Worm (Caenorhabditis elegans) whole organism, mixed stage, embryonic: Measurements from ENCODE around the gene clec-162.
A peak's percentile ranks its signal among the peaks of the same experiment; 100 is the strongest.

Experiments
- M03D4.4 ChIP-seq: sonication (generic microtip); optimal IDR thresholded peaks from 2 replicates; lab custom pipeline; 2017; ENCODE audit warnings: mild to moderate bottlenecking, missing genetic modification characterization, missing compliant biosample characterization
- bed-3 ChIP-seq: fragments of 200-800 bp; sonication (Bioruptor generic); optimal IDR thresholded peaks from 3 replicates; lab custom pipeline; 2018; ENCODE audit warnings: mild to moderate bottlenecking, missing genetic modification characterization, moderate library complexity, missing compliant biosample characterization
- blmp-1 ChIP-seq: fragments of 150-350 bp; optimal IDR thresholded peaks from 2 replicates; lab custom pipeline; 2014; ENCODE audit warnings: missing biosample characterization, missing genetic modification characterization
- ceh-39 ChIP-seq: fragments of 150-350 bp; optimal IDR thresholded peaks from 2 replicates; lab custom pipeline; 2014; ENCODE audit warnings: missing biosample characterization, missing genetic modification characterization
- ceh-83 ChIP-seq: fragments of 200-800 bp; sonication (Bioruptor generic); optimal IDR thresholded peaks from 2 replicates; lab custom pipeline; 2018; ENCODE audit warnings: mild to moderate bottlenecking, missing genetic modification characterization, missing compliant biosample characterization
- ces-1 ChIP-seq: fragments of 150-350 bp; optimal IDR thresholded peaks from 2 replicates; lab custom pipeline; 2014; ENCODE audit warnings: missing biosample characterization, missing genetic modification reagents, missing genetic modification characterization
- cnd-1 ChIP-seq: fragments of 200-800 bp; sonication (Bioruptor generic); optimal IDR thresholded peaks from 2 replicates; lab custom pipeline; 2018; ENCODE audit warnings: mild to moderate bottlenecking, missing genetic modification characterization, missing compliant biosample characterization
- drap-1 ChIP-seq: fragments of 200-800 bp; sonication (Bioruptor generic); optimal IDR thresholded peaks from 3 replicates; lab custom pipeline; 2018; ENCODE audit warnings: mild to moderate bottlenecking, missing genetic modification characterization, missing compliant biosample characterization
- elt-1 ChIP-seq: sonication (generic microtip); optimal IDR thresholded peaks from 2 replicates; lab custom pipeline; 2017; ENCODE audit warnings: missing genetic modification characterization, mild to moderate bottlenecking, missing compliant biosample characterization, antibody characterized with exemption, moderate library complexity, borderline replicate concordance; ENCODE audit not compliant: insufficient read depth
- flh-1 ChIP-seq: fragments of 200-800 bp; sonication (Bioruptor generic); optimal IDR thresholded peaks from 2 replicates; lab custom pipeline; 2018; ENCODE audit warnings: mild to moderate bottlenecking, missing genetic modification characterization, moderate library complexity, missing compliant biosample characterization
- ham-2 ChIP-seq: fragments of 200-800 bp; sonication (Bioruptor generic); optimal IDR thresholded peaks from 2 replicates; lab custom pipeline; 2018; ENCODE audit warnings: mild to moderate bottlenecking, missing genetic modification characterization, missing compliant biosample characterization
- hlh-1 ChIP-seq: fragments of 150-350 bp; optimal IDR thresholded peaks from 2 replicates; lab custom pipeline; 2014; ENCODE audit warnings: missing biosample characterization, missing genetic modification reagents, missing genetic modification characterization
- lin-13 ChIP-seq: fragments of 150-350 bp; optimal IDR thresholded peaks from 2 replicates; lab custom pipeline; 2014; ENCODE audit warnings: missing biosample characterization, missing genetic modification characterization
- lin-32 ChIP-seq: fragments of 200-800 bp; sonication (Bioruptor generic); optimal IDR thresholded peaks from 2 replicates; lab custom pipeline; 2018; ENCODE audit warnings: mild to moderate bottlenecking, missing genetic modification characterization, missing compliant biosample characterization
- lsy-2 ChIP-seq: fragments of 150-350 bp; optimal IDR thresholded peaks from 2 replicates; lab custom pipeline; 2014; ENCODE audit warnings: missing biosample characterization, missing genetic modification characterization
- mep-1 ChIP-seq: fragments of 150-350 bp; optimal IDR thresholded peaks from 2 replicates; lab custom pipeline; 2017; ENCODE audit warnings: missing biosample characterization, missing genetic modification reagents, missing genetic modification characterization, inconsistent platforms
- mls-2 ChIP-seq: sonication (generic microtip); optimal IDR thresholded peaks from 2 replicates; lab custom pipeline; 2016; ENCODE audit warnings: mild to moderate bottlenecking, missing genetic modification characterization, moderate library complexity, missing compliant biosample characterization
- nhr-12 ChIP-seq: fragments of 150-350 bp; optimal IDR thresholded peaks from 2 replicates; lab custom pipeline; 2014; ENCODE audit warnings: missing biosample characterization, missing genetic modification characterization
- nhr-2 ChIP-seq: fragments of 150-350 bp; optimal IDR thresholded peaks from 2 replicates; lab custom pipeline; 2014; ENCODE audit warnings: missing biosample characterization, missing genetic modification characterization
- nhr-237 ChIP-seq: fragments of 150-350 bp; optimal IDR thresholded peaks from 2 replicates; lab custom pipeline; 2014; ENCODE audit warnings: missing biosample characterization, missing genetic modification characterization
- nhr-28 ChIP-seq: fragments of 150-350 bp; optimal IDR thresholded peaks from 2 replicates; lab custom pipeline; 2014; ENCODE audit warnings: missing biosample characterization, missing genetic modification characterization
- nhr-76 ChIP-seq: sonication (generic microtip); optimal IDR thresholded peaks from 2 replicates; lab custom pipeline; 2017; ENCODE audit warnings: missing biosample characterization, missing genetic modification characterization
- sem-2 ChIP-seq: fragments of 200-800 bp; sonication (Bioruptor generic); optimal IDR thresholded peaks from 2 replicates; lab custom pipeline; 2018; ENCODE audit warnings: mild to moderate bottlenecking, missing genetic modification characterization, missing compliant biosample characterization
- snpc-4 ChIP-seq: fragments of 150-350 bp; optimal IDR thresholded peaks from 2 replicates; lab custom pipeline; 2014; ENCODE audit warnings: missing biosample characterization, missing genetic modification characterization
- sptf-1 ChIP-seq: sonication (generic microtip); optimal IDR thresholded peaks from 2 replicates; lab custom pipeline; 2017; ENCODE audit warnings: mild to moderate bottlenecking, missing genetic modification characterization, moderate library complexity, missing compliant biosample characterization
- tbx-8 ChIP-seq: fragments of 200-800 bp; sonication (Bioruptor generic); optimal IDR thresholded peaks from 2 replicates; lab custom pipeline; 2018; ENCODE audit warnings: mild to moderate bottlenecking, missing genetic modification characterization, moderate library complexity, missing compliant biosample characterization
- unc-120 ChIP-seq: sonication (generic microtip); optimal IDR thresholded peaks from 2 replicates; lab custom pipeline; 2017; ENCODE audit warnings: missing genetic modification characterization, missing compliant biosample characterization; ENCODE audit not compliant: poor library complexity, severe bottlenecking
- unc-39 ChIP-seq: fragments of 150-350 bp; optimal IDR thresholded peaks from 2 replicates; lab custom pipeline; 2014; ENCODE audit warnings: missing biosample characterization, missing genetic modification characterization
- unc-62 ChIP-seq: fragments of 150-350 bp; optimal IDR thresholded peaks from 2 replicates; lab custom pipeline; 2014; ENCODE audit warnings: missing biosample characterization, missing genetic modification reagents, missing genetic modification characterization
- ztf-11 ChIP-seq: fragments of 150-350 bp; optimal IDR thresholded peaks from 2 replicates; lab custom pipeline; 2014; ENCODE audit warnings: missing biosample characterization, missing genetic modification characterization

Gene clec-162

DNA sequence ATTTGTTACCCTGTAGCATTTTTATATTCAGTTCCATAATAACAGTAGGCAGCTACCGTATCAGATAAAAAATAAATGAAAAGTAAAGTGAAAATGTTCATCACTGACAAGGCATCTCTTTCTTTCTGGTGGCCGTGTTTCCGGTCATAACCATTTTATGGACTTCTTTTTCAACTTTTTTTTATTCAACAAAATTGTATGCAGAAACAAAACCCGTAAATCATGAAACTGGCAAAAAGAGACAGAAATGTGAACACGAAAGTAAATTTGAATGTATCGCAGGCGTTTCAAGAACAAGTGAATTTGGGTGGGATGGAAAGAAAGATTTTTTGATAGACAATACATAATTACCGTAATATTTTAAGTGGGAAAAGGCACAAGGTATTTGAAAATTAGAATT lies at the start of gene clec-162:
clec-162 (minus strand) TSS at position 101 of the 400 bp plus-strand sequence.
- TF ChIP-seq snpc-4 (no peak), flh-1 (GFP tag; lab: Kevin White, UChicago) (no peak), sem-2 (GFP tag; lab: Kevin White, UChicago) (no peak), ham-2 (no peak), nhr-76 (tag; lab: Kevin White, UChicago) (no peak), elt-1 (tag; lab: Kevin White, UChicago) (no peak), ztf-11 (tag; lab: Kevin White, UChicago) (no peak), nhr-2 (no peak), lin-13 (no peak), tbx-8 (no peak)

DNA sequence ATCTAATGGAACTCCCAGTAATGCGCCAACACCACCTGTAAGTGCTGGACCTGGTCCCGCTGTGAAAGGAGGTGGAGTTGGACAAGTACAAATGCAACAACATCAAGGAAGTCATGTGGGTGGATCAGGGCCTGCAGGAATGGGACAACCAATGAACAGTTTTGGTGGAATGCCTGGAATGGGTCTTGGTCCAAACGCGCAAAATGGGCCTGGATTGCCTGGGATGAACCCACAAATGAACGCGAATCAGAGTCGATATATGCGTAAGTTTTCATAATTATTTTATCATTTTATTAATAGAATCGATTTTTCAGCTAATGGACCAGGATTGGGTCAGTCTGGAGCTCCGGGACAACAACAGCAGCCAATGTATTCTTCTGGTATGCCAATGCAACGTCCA lies 47.4 kb upstream of the clec-162 start:
- TF ChIP-seq ceh-39 (tag; lab: Kevin White, UChicago): no peak
- no peak for TF ChIP-seq ces-1
- TF ChIP-seq lin-13: no peak
- TF ChIP-seq mep-1 (tag; lab: Kevin White, UChicago): no peak
- no peak for TF ChIP-seq unc-120
- TF ChIP-seq M03D4.4 (tag; lab: Kevin White, UChicago): no peak
- TF ChIP-seq nhr-28 (tag; lab: Kevin White, UChicago): no peak
- no peak for TF ChIP-seq elt-1 (tag; lab: Kevin White, UChicago)
- TF ChIP-seq lsy-2 (tag; lab: Kevin White, UChicago): no peak
- TF ChIP-seq blmp-1 (tag; lab: Kevin White, UChicago): no peak
- no peak for TF ChIP-seq nhr-2
- no peak for TF ChIP-seq drap-1 (GFP tag; lab: Kevin White, UChicago)
- TF ChIP-seq unc-39 (tag; lab: Kevin White, UChicago): no peak
- no peak for TF ChIP-seq unc-62 (GFP tag; lab: Kevin White, UChicago)

DNA sequence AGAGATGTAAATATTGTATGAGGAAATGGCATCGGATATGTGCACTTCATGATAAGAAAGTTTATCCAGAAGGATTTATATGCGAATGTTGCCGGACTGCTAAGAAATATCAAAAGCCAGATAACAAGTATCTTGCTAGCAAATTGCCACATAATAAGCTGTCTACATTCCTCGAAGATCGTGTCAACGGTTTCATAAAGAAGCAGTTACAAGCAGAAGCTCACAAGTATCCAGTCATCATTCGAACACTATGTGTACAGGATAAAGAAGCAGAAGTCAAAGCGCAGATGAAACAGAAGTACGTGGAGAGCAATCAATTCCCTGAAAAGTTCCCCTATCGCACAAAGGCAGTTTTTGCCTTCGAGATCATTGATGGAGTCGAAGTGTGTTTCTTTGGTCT lies 45.6 kb upstream of the clec-162 start:
- TF ChIP-seq unc-39 (tag; lab: Kevin White, UChicago) (no peak), ceh-83 (GFP tag; lab: Kevin White, UChicago) (no peak), elt-1 (tag; lab: Kevin White, UChicago) (no peak), lin-13 (no peak), cnd-1 (tag; lab: Kevin White, UChicago) (no peak), sptf-1 (tag; lab: Kevin White, UChicago) (no peak), nhr-76 (tag; lab: Kevin White, UChicago) (no peak), blmp-1 (tag; lab: Kevin White, UChicago) (no peak), ceh-39 (tag; lab: Kevin White, UChicago) (no peak), drap-1 (GFP tag; lab: Kevin White, UChicago) (no peak), unc-62 (GFP tag; lab: Kevin White, UChicago) (no peak)

DNA sequence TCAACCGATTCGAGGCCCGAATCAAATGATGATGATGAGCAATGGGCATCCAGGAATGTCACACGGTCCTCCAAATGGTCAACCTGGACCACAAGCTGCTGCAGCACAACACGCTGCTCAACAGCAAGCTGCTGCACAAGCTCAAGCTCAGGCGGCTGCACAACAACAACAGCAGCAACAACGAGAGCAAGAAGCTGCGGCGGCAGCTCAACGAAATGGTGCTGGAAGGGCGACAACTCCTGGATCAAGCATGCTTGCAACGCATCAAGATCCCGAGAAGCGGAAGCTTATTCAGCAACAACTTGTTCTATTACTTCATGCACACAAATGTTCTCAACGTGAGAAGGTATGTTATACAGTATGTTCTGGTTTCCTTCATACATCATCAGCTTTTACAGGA lies 43.0 kb upstream of the clec-162 start:
- TF ChIP-seq hlh-1: no peak
- peak; percentile 24 for TF ChIP-seq lin-32 (GFP tag; lab: Kevin White, UChicago)

DNA sequence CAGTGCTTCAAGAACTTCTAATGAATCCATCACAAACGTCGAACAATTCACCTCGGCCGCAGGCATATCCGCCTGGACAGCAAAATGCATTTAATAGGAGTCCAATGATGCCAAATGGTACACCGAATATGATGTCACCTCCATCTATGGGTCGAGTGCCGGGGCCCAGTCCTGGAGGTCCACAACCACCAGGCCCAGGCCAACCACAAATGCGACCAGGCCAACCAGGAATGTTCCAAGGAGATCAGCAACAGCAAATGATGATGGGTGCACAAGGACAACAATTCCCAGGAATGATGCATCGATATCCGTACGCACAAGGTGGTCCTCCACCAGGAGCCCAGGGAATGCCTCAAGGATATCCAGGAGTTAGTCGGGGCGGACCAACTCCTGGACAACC lies 42.1 kb upstream of the clec-162 start:
- TF ChIP-seq blmp-1 (tag; lab: Kevin White, UChicago) (no peak), cnd-1 (tag; lab: Kevin White, UChicago) (no peak), tbx-8 (no peak), nhr-76 (tag; lab: Kevin White, UChicago) (no peak), lsy-2 (tag; lab: Kevin White, UChicago) (no peak), ztf-11 (tag; lab: Kevin White, UChicago) (no peak), bed-3 (GFP tag; lab: Kevin White, UChicago) (no peak), nhr-2 (no peak), elt-1 (tag; lab: Kevin White, UChicago) (no peak), nhr-237 (tag; lab: Kevin White, UChicago) (no peak), nhr-12 (no peak), mls-2 (tag; lab: Kevin White, UChicago) (no peak)

DNA sequence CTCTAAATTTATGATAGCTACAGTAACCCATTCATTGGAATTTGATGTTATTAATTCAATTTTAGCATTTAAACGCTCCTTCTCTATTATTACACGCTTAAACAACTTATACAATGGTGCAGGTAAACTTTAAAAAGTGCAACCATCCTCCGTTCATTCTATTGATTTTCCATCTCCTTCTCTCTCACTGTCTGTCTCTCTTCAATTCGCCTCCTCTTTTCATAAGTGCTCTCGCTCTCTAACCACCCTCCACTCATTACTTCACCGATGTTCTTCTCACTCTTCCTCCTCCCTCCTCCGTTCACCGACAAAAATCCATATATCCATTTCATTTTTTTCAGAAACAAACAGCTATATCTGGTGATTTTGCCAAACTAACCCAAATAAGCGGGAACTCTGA lies 41.2 kb upstream of the clec-162 start, which contains the start of gene cbp-1:
cbp-1 (plus strand) TSS at position 335 of the 400 bp plus-strand sequence.
- TF ChIP-seq snpc-4 (no peak), unc-62 (GFP tag; lab: Kevin White, UChicago) (peak; percentile 21), lsy-2 (tag; lab: Kevin White, UChicago) (peak; percentile 69), nhr-237 (tag; lab: Kevin White, UChicago) (no peak), ces-1 (peak; percentile 76), lin-13 (no peak), ceh-39 (tag; lab: Kevin White, UChicago) (peak; percentile 42), bed-3 (GFP tag; lab: Kevin White, UChicago) (no peak)
- TF ChIP-seq, all 35 proteins: peak for 4
